Fruit fly (Drosophila melanogaster) ovary, adult (tissue): ENCODE measurements around the gene stas.

Experiments
- CG17801 ChIP-seq: fragments of 200-800 bp; optimal IDR thresholded peaks from 2 replicates; lab custom pipeline; 2019; ENCODE audit warnings: missing biosample characterization, mild to moderate bottlenecking, missing genetic modification characterization, moderate library complexity; ENCODE audit not compliant: partially characterized antibody

stas gene

DNA sequence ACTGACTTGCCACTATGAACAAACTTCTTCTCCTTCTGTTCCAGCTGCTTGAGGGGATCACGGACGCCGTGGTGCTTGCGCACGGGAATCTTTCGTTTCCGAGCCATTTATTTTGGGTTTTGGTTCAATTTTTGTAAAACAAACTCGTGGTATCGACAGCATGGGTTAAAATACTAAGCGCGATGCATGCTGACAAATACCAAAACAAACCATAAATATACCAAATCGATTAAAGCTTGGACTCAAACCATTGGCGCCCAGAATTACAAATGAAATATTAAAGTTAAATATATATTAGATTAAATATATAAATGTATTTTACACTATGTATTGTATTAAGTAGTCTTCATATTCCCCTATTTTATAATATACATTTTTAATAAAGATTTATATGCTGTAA, 1.6 kb upstream of the stas start, which contains the start of gene CG8326:
Gene CG8326 (minus strand): TSS at position 176 of the 400 bp plus-strand sequence.
- TF ChIP-seq CG17801 = no peak

DNA sequence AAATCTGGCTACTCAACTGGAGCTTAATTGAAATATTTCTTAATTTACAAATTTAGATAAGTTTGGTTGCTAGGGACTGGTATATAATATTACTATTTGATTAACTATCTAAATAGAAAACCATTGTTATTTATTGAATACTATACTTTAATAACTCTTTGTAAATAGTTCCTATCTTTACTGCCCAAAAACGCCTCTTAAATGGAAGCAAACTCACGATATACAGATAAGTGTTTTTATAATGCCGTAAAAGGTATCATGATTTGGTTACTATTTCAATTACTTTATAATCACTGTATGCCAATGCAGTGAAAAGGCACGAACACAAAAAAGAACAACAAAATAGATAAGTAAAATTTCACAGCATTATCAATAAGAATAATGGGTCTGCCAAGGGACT, 1.9 kb downstream of the stas start:
- peak; percentile 91 for TF ChIP-seq CG17801

DNA sequence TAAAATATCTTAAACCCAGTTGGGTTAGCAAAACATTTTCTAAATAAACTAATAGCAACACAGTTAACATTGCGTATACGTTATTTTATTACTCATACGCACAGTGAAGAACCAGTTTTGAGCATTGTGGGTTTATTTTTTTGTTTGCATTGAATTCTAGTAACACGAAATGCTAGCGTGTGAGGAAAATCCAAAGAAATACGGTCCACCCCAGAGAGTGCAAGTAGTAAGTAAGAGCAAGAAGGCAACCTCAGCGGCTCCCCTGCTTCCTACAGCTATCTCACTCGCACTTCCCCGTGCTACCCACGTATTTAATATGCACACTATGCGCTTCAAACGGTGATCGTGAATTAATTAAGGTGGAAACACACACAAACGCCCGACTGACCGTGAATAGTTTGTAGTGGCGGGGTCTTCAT, 2.7 kb downstream of the stas start:
- peak; percentile 99 for TF ChIP-seq CG17801

DNA sequence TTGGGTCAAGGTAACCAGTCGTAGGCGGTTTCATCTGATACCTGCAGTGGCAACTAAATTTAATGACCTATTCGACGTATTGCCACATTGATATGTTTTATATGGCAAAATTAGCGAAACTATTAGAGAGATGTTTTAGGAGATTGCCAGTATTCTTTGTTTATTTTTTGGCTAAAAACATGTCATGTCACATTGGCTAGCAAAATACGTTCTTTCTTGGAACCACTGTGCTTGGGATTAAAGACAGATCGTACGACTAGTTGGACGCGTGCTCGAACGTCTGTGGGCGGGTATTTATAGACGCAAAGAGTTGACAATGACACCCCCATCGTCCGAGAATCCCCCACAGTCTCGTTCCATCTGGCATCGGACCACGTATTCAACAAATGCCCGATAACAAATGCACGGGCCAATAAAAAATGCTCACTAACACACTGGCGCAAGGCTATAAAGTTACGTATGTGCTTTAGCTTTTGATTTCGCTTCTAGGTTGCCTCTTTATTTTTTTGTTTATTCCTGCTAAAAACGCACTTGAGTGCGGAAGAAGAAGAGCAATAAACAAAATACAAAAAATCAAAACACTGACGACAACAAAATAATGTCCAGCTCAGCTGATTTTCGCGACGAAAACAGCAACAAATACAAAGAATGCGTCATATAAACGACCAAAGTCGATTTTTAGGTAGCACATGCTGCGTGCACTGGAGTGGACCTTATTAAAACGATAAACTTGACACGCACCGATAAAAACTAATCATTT, 3.3 kb downstream of the stas start:
- TF ChIP-seq CG17801 = no peak

DNA sequence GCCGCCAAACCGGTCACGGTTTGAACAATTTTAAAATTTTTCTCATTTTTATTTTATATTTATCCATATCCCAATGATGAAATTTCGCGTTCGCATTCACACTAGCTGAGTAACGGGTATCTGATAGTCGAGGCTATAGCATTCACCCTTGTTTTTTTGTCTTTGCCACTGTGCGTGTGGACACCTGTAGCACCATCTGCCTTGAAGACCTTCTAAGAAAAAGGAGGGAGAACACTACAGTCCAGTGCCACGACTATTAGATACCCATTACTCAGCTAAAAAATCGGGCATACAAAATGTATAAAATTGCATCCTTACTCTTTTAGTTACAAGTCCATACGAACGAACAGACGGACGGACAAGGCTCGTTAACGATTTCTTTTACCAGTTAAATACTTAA, 5.5 kb downstream of the stas start:
- TF ChIP-seq CG17801 = no peak

DNA sequence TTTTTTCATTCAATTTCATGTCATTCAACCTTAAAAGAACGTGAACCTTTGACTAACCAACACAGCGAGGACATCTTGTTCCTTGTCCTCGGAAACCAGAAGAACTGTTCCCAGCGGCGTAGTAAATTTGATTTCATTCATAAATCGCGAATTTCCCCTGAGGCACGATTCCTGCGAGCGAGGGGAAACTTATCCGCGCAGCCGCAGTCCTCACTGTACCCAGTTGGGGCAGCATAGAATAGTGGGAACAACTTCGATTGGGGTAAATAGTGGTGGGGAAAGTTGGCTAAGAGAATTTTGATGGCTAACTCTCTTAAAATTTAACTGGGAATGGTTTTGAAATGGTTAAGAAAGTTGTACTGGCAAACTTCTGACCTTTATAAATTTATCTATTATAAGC, 16.2 kb downstream of the stas start:
- no peak for TF ChIP-seq CG17801

DNA sequence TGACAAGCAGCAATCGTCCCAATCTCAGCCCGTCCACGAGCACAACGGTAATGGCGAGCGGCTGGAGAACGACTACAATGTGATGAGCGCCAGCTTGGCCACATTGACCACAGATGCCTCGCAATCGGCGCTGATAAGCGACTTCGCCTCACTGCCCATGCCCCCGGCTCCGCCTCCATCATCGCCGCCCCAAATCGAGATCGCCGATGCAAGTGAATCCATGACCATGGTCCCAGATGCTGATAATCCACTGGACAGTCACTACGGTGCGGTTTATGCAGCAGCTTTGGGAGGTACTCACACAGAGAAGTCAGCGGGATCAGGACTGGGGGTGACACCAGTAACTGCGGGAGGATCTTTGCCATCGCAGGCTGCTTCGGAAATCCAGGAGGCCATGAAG, 25.2 kb downstream of the stas start:
- no peak for TF ChIP-seq CG17801

DNA sequence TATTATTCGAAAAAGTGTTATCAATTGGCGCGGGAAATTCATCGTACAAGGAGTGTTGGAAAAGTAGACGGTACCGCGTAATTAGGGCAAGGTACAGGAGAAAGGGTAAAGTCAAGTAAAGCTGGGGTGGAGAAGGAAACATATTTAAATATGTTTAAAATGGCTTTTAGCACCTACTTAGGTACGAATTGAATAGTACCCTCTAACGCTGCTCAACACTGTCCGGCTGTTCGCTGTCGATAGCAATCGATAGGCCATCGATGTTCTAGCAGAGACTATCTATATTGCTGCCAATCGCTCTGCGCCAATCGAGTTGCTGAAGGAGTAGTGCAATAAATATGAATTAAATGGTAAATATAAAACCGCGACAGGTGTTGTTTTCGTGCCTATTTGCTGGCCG, 28.4 kb downstream of the stas start, which contains the start of gene X11L:
Gene X11L (plus strand): TSS at position 279 of the 400 bp plus-strand sequence.
- TF ChIP-seq CG17801 = peak; percentile 26

DNA sequence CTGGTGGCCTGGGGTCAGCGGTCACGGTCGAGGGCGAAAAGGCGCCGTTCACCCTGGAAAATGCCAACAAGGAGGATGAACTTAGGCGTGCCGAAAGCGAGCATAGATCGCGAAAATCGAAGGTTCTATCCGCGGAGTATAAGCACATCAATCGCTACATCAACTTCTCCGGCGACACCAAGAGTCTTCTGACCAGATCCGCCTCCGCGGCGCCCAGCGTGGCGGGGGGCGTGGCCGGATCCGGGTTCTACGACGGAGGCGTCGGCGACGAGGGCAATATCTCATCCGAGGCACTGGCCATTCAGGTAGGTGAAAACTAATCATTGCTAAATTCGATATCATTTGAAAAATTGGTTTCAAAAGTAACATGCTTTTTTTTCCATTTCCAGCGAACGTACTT, 30.1 kb downstream of the stas start:
- no peak for TF ChIP-seq CG17801

DNA sequence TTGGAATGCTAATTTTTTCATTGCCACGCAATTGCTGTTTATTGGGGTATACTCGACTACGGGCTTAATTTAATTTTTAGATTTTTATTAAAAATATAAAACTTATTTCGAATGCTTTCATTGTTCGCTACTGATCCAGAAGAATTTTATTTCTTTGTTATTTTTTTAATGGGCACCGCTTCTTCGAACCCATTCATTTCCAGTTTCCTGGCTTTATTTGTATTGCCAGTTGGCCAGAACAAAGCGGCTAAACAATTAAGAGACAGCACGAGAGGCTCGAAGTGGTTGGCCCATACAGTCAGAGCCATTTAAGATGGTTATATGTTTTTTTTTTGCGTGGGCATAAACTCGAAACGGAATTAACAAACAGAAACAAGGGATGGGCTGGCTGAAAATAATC, 31.9 kb downstream of the stas start:
- peak; percentile 28 for TF ChIP-seq CG17801

DNA sequence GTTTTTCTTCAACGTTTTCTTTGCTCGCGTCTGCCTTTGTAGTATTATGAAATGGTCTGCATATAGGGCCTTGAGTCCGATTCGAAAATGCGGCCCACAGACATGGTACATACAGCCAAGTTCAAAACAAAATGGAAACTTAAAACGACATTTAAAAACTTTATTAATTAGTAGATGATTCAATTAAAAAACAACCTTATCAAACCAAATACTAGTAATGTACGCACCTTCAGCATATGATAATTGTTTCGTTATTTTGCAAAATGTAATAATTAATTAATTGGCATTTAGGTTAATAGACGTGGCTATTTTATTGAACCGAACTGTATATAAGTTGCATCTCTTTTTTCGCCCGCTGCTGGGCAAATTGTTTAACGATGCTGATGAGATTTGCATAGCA, 33.0 kb downstream of the stas start:
- TF ChIP-seq CG17801 = no peak

DNA sequence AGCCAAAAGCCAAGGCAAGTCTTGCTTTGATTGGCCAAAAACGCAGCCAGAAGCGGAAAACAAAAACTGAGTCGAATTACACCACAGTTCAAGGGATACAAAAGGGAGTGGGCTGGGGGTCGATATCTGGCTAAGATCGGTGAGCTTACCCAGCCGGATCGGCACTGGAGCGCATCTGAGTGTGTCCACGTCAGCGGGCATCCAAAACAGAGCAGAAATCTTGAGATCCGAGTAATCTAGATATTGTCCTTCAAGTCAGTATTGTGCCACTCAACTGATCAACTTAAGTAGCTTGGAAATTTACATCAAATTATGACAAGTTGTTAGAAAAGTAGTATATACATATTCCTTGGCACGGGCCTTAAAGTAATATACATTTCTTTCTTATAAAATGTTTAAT, 39.1 kb downstream of the stas start, which contains the start of gene CG12992:
Gene CG12992 (plus strand): TSS at position 301 of the 400 bp plus-strand sequence.
- TF ChIP-seq CG17801 = no peak

DNA sequence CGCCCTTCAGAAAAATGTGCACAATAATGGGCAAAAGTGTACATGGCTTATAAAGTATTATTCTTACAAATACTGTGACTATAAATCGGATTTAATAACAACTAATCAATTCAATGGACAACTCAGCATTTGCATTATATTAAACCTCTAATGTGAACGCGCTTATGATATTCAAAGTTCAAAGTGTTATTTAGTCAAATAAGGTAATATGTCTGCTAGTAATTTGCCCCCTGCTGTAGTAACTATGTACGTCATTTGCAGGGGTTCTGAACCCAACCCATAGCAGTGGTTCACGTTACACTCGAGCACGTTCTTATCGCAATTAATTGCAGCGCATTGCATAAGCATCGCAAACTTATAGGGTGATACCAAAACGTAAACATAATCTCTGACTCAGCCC, 39.6 kb downstream of the stas start:
- TF ChIP-seq CG17801 = peak; percentile 90

DNA sequence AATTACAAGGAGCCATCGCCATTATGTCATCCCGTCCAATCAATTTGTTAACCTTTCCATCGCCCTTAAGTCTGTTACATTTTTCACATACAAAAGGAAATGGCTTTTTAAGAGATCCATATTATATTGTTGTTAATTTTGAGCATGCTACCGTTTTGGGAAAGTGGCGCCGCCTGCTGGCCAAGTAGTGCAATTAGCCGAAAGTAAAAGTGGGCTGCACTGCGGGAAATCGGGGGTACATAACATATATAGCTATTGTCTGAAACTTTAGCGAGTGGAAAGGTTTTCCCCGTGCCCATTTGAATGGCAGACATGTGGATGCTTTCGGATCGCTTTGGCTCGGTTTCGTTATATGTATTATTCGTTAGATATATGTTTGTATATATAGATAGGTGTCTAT, 41.8 kb downstream of the stas start:
- TF ChIP-seq CG17801 = no peak

DNA sequence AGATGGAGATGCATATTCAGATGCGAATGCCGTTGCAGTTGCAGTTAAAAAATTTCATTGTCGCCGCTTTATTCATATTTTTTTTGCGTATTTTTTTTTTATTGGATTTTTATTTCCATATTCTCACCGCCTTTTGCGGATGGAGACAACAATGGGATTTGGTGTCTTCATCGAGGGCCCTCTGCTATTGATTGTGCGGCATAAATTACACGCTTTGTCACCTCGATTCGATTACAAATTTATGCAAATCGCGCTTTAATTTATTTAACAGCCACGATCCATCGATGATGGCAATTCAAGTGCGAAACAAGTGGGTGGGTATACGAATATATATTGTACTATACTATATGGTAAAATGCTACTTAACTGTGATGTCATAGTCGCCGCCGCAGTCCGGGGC, 44.0 kb downstream of the stas start:
- TF ChIP-seq CG17801 = no peak

DNA sequence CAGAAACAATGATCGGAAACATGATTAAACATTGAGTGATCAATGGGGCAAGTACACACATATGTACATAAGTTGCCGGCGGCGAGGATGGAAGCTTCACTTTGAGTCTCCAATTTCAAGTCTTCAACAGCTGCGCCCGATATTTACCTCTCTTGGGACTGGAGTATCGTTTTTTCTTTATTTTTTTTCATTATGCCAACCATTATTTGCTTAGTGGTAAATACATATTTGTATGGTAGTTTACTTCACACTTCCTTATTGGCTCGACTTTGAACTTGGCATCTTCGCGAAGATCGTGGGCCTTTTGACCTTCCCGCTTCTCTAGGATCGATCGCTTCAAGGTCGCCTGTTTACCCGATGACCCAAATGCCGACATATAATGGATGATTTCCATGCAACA, 45.0 kb downstream of the stas start:
- TF ChIP-seq CG17801 = no peak

DNA sequence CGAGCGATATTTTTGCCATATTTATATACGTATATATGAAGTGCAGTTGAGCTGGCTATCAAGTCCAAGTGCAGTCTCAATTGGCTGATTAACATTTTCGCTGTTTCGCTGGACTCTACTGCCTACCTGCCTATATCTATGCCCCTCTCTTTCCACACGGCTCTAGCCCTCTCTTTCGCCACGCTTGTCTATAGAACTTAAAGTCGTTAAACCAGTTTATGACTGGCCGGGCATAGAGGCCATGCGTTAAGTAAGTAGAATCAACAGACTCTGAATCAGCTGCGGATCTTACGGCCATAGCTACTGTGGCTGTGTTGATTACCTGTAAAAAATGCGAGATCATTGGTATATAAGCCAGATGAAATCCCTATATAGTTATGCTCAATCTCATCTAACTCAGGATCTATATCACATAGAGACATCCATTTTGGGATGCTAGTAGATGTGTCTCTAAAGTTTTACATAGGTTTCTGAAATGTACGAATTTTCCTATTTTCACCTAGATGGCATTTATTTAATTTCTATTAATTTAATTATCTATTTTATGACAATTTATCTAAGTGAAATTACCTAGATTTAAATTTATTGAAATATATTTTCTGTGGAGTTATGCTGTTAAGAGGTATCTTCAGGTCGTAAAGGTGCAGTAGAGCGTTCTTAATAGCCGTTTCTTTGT, 46.0 kb downstream of the stas start:
- no peak for TF ChIP-seq CG17801

DNA sequence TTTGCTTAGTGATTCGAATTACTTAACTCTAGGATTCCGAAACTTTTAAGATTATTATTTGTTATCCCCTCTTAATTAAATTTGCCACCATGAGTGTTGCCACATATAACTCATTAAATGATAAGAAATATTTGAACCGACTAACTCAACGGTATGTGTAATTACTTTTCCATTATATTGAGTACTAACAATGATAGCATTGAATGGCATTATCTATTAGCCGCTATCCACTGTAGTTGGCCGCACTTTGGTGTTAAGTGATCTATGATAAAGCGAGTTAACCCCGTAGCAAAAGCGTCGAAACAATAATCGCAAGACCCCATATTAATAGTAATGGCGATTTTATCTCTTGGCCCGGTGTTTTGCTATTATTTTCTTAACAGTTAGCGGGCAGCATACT, 46.7 kb downstream of the stas start:
- TF ChIP-seq CG17801 = no peak
